Worm (Caenorhabditis elegans): ENCODE measurements around the gene grwd-1.

grwd-1 gene

DNA sequence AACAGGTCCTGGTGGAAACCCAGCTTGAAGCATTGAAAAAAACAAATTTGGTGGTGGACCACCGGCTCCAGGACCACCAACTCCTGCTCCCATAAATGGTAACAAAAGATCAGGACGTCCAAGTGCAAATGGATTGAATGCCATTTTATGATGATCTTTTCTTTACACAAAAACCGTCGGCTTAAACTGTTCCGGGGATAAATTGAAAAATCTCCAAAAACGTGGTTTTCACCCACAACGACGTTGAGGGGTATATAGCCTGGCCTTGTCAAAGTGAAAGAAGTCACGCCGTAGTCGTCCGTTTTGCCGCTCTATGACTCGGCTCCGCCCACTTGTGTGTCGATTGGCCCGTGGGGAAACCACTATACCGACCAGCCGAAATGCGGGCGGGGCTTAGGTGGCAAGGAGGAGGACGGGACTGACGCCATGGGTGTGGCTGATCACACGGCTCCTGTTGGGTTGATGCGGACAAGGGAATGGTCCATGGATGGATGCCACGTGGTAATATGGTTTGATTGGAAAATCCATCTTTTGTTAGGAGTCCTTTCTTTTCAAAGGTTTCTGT is 17.1 kb upstream of the grwd-1 start, which contains the start of gene tbx-2 (continued):
- TF ChIP-seq ceh-9 (tag; optimal IDR thresholded peaks at IDR 0.05) (no peak), sdc-2 (tag; optimal IDR thresholded peaks at IDR 0.05) (peak; percentile 36), fkh-6 (tag; optimal IDR thresholded peaks at IDR 0.05) (peak; percentile 11), ttx-3 (tag; optimal IDR thresholded peaks at IDR 0.05) (no peak), pag-3 (tag; optimal IDR thresholded peaks at IDR 0.05; ENCODE audit: borderline replicate concordance) (no peak), zip-5 (tag; optimal IDR thresholded peaks at IDR 0.05) (no peak), nfya-1 (tag; optimal IDR thresholded peaks at IDR 0.05) (peak; percentile 86), ceh-31 (tag; optimal IDR thresholded peaks at IDR 0.05) (peak; percentile 2), hlh-15 (tag; optimal IDR thresholded peaks at IDR 0.05) (no peak), hlh-8 (tag; optimal IDR thresholded peaks at IDR 0.05) (no peak), gmeb-2 (tag; optimal IDR thresholded peaks at IDR 0.05) (no peak), ceh-2 (tag; optimal IDR thresholded peaks at IDR 0.05) (no peak), elt-2 (tag; optimal IDR thresholded peaks at IDR 0.05) (no peak), sox-4 (tag; optimal IDR thresholded peaks at IDR 0.05) (no peak), C08G9.2 (tag; optimal IDR thresholded peaks at IDR 0.05) (no peak), ceh-22 (tag; optimal IDR thresholded peaks at IDR 0.05) (no peak)

DNA sequence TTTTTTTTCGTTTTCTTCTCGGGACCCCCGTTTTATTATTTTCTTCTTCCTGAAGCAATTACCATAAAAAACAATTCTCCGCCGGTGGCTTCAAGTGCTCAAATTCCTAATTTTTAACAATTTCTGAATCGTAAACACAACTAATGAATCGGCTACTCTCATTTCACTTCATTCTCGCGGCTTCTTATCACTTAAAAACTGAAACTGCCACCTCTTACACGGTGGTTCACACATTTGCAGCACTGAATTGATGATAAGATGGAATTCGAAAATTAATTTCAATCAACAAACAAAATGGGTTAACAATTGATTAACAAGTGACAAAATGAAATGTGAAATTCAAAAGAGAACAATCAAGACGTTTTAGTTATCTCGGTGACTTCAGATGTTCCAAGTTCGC is 16.2 kb upstream of the grwd-1 start:
- no peak for TF ChIP-seq pqm-1 (tag; optimal IDR thresholded peaks at IDR 0.05)
- no peak for TF ChIP-seq nhr-232 (tag; optimal IDR thresholded peaks at IDR 0.05)
- no peak for TF ChIP-seq F13H6.1 (tag; optimal IDR thresholded peaks at IDR 0.05)
- no peak for TF ChIP-seq K02D7.2 (tag; optimal IDR thresholded peaks at IDR 0.05)
- no peak for TF ChIP-seq sdc-2 (tag; optimal IDR thresholded peaks at IDR 0.05)
- TF ChIP-seq fax-1 (tag; optimal IDR thresholded peaks at IDR 0.05) = no peak
- no peak for TF ChIP-seq pat-9 (tag; optimal IDR thresholded peaks at IDR 0.05)
- TF ChIP-seq ceh-6 (GFP tag; optimal IDR thresholded peaks at IDR 0.05) = no peak
- TF ChIP-seq hlh-30 (tag; optimal IDR thresholded peaks at IDR 0.05; ENCODE audit: insufficient read depth) = no peak
- TF ChIP-seq dve-1 (tag; optimal IDR thresholded peaks at IDR 0.05) = no peak
- TF ChIP-seq tbx-2 (tag; optimal IDR thresholded peaks at IDR 0.05) = no peak
- no peak for TF ChIP-seq elt-4 (tag; optimal IDR thresholded peaks at IDR 0.05)
- no peak for TF ChIP-seq rnt-1 (tag; optimal IDR thresholded peaks at IDR 0.05)

DNA sequence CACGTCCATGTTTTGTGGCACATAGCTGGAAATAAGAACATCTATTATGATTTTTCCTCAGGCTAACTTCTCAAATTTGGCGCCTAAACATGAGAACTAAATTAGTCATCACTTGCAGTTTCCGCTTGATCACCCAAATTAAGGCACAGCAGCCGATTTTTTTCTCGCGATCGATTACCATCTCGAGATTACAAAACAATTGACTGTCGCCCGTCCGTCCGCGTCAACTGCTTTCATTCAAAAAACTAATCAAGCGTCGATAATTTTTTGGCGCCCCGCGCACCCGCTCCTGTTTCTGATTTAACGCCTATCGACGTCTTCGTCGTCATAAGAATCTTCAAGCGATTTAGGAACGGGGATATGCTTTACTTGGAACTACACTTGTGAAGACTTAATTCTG is 15.6 kb upstream of the grwd-1 start:
- TF ChIP-seq tbx-2 (tag; optimal IDR thresholded peaks at IDR 0.05) (peak; percentile 12), ceh-30 (tag; optimal IDR thresholded peaks at IDR 0.05) (no peak), che-1 (tag; optimal IDR thresholded peaks at IDR 0.05) (no peak), sox-2 (GFP tag; IDR thresholded peaks at IDR 0.05) (no peak), ceh-24 (tag; optimal IDR thresholded peaks at IDR 0.05) (no peak)

DNA sequence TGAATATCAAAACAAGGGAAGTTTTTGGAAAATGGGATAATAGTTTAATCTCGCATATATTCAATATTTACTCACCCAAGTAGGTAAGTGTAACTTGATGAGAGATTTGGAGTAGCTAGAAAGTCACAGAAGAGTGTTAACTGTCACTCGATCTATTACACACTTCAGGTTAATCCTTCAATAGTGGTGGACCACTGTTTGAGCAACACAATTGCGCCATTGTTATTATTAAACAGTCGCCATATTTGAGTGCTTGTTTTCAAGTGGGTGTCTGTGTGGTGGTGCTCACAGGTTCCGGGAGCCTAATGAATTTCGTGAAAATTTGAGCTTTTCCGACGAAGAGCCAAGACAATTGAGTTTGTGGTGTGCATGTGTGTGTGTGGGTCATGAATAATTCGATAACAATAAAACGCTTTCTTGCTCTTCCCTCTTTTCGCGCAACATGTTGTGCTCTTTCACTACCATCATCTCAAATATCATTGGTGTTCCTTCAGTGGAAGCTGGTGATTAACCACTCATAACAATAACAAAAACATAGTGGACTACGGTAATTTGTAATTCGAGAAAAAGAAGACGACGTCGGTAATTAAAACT is 14.2 kb upstream of the grwd-1 start:
- peak; percentile 89 for TF ChIP-seq unc-42 (tag; optimal IDR thresholded peaks at IDR 0.05)
- no peak for TF ChIP-seq Y22D7AL.16 (tag; optimal IDR thresholded peaks at IDR 0.05)
- TF ChIP-seq tbx-2 (tag; optimal IDR thresholded peaks at IDR 0.05) = peak; percentile 70

DNA sequence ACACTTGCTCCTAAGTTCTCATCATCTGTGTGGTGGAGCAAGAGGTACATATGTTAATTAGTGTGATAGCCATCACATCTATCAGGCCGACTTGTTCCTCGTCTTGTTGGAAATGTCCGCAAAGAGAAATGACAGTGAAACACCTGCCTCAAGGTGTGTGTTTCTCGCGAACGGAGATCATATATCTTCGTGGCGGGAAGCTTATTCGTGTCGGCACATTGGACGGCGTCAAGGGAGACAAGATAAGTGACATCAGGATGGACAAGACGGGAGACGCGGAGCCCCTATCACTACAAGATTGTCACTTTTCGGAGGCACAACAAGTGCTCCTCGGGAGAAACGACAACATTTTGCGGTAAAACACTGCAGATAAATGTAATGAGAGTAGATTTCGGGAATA is 13.5 kb upstream of the grwd-1 start:
- TF ChIP-seq zip-5 (tag; optimal IDR thresholded peaks at IDR 0.05) (no peak), tbx-2 (tag; optimal IDR thresholded peaks at IDR 0.05) (peak; percentile 78), unc-55 (GFP tag; optimal IDR thresholded peaks at IDR 0.05) (peak; percentile 84), dmd-4 (tag; optimal IDR thresholded peaks at IDR 0.05; ENCODE audit: borderline replicate concordance) (no peak)

Measured in whole organism, late embryonic.